Fruit fly (Drosophila melanogaster): Measurements from ENCODE around the gene CG8031.
A peak's percentile ranks its signal among the peaks of the same experiment; 100 is the strongest.

CG8031 gene

DNA sequence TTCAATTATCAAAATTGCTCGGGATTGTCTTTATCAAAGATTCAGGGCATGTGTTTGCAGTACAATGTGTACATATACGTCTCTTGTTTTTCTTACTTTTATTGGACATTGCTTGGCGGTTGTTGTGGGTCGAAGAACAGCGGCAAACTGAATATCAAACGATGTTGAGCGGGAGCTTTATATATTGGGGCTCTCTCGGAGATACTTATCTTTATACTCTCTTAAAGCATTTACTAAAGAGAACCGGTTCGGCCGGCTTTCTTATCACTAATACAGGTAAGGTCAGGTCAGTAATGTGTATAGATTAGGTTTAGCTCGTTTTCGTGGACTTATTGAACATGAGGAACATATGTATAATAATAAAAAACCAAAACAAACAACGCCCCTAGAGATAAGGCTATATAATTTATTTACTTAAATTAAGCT is 40.2 kb upstream of the CG8031 start, which contains the start of gene CG7966 (continued):
- TF ChIP-seq CG3847 (GFP tag; IDR thresholded peaks at IDR 0.05) (no peak), CG9609 (GFP tag; optimal IDR thresholded peaks at IDR 0.05) (no peak), Hmx (GFP tag; optimal IDR thresholded peaks at IDR 0.05) (no peak), ro (GFP tag; IDR thresholded peaks at IDR 0.05) (no peak), h (optimal IDR thresholded peaks at IDR 0.05) (no peak), CG12104 (GFP tag; optimal IDR thresholded peaks at IDR 0.05) (no peak), Adf1 (GFP tag; IDR thresholded peaks at IDR 0.05) (peak; percentile 26; the same call in 1 of the 2 replicates), ssp (GFP tag; IDR thresholded peaks at IDR 0.05) (no peak), tll (GFP tag; optimal IDR thresholded peaks at IDR 0.05) (no peak), CG7963 (GFP tag; IDR thresholded peaks at IDR 0.05; ENCODE audit: partially characterized antibody) (no peak), Dfd (GFP tag; optimal IDR thresholded peaks at IDR 0.05) (no peak), pros (GFP tag; optimal IDR thresholded peaks at IDR 0.05) (no peak), CG4404 (GFP tag; IDR thresholded peaks at IDR 0.05) (no peak), mirr (GFP tag; optimal IDR thresholded peaks at IDR 0.05) (peak; percentile 85), CG13123 (GFP tag; optimal IDR thresholded peaks at IDR 0.05) (no peak), salm (tag; optimal IDR thresholded peaks at IDR 0.05) (peak; percentile 10), lilli (GFP tag; optimal IDR thresholded peaks at IDR 0.05) (no peak), twi (tag; optimal IDR thresholded peaks at IDR 0.05) (no peak), CG4820 (GFP tag; optimal IDR thresholded peaks at IDR 0.05) (no peak), otp (GFP tag; IDR thresholded peaks at IDR 0.05) (0 out of 3 replicates have a peak, but pooled peaks have one; percentile 41), CG6175 (GFP tag; IDR thresholded peaks at IDR 0.05) (no peak), CG7987 (GFP tag; optimal IDR thresholded peaks at IDR 0.05) (peak; percentile 52), CG2678 (tag; optimal IDR thresholded peaks at IDR 0.05) (no peak), CG18619 (GFP tag; optimal IDR thresholded peaks at IDR 0.05) (no peak), cad (GFP tag; optimal IDR thresholded peaks at IDR 0.05) (no peak), CG13775 (GFP tag; optimal IDR thresholded peaks at IDR 0.05) (no peak), fd96Cb (tag; optimal IDR thresholded peaks at IDR 0.05) (no peak), CG11696 (GFP tag; IDR thresholded peaks at IDR 0.05) (no peak), bbx (GFP tag; IDR thresholded peaks at IDR 0.05; ENCODE audit: partially characterized antibody) (peak; percentile 37; the same call in 1 of the 2 replicates), gro (GFP tag; optimal IDR thresholded peaks at IDR 0.05) (no peak), CG10147 (GFP tag; optimal IDR thresholded peaks at IDR 0.05) (no peak)

DNA sequence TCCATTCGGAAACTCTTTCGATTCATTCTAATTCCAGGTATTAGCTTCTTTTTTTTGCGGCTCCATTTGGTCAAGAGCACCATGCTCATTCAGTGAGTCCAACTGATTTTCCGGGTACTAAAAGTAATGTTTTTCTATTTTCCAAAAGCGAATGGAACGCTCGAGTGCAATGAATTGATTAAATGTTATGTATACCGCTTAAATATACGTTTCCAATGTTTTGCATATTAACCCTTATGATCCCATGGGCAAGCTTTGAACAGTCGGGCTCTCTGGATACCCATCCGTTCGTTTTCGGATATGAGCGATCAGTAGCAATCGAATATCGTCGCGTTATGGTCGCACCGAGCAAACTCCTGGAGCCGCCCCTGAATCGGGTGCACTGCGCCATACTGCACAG is 36.3 kb upstream of the CG8031 start, which contains the start of gene CG31157:
TSS of gene CG31157 (plus strand) at position 301 of the 400 bp plus-strand sequence.
- no peak for TF ChIP-seq CG4707 (GFP tag; optimal IDR thresholded peaks at IDR 0.05)
- TF ChIP-seq repo (GFP tag; optimal IDR thresholded peaks at IDR 0.05) = no peak
- TF ChIP-seq CG14441 (GFP tag; IDR thresholded peaks at IDR 0.05) = no peak
- no peak for TF ChIP-seq fd64A (GFP tag; optimal IDR thresholded peaks at IDR 0.05)
- no peak for TF ChIP-seq CG34422 (GFP tag; IDR thresholded peaks at IDR 0.05)

DNA sequence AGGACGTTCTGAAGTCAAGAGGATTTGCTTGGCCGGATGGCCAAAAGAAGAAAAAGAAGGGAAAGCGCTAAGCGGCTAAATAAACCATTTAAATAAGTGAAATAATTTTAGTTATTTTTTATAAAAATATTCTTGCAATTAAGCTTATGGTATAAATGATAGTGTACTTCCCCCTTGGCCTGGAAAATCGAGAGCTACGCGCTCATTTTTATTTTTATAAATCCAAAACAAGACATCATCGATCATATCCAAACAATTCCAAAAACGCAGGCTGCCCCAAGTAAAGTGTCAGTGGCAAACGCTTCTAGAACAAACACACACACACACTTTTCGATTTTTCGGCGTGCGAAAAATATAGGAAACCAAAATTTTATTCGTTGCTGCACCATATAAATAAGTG is 33.3 kb upstream of the CG8031 start, which contains the start of gene Hsc70-2:
TSS of gene Hsc70-2 (plus strand) at position 301 of the 400 bp plus-strand sequence.
- TF ChIP-seq CG18599 (GFP tag; optimal IDR thresholded peaks at IDR 0.05) (no peak), CG2678 (tag; optimal IDR thresholded peaks at IDR 0.05) (no peak), Nf-YC (tag; optimal IDR thresholded peaks at IDR 0.05) (no peak), CG16815 (GFP tag; optimal IDR thresholded peaks at IDR 0.05) (no peak), CG11723 (GFP tag; optimal IDR thresholded peaks at IDR 0.05) (no peak), btn (GFP tag; optimal IDR thresholded peaks at IDR 0.05) (no peak), CkIIα-i1 (GFP tag; IDR thresholded peaks at IDR 0.05) (no peak), CG7928 (GFP tag; optimal IDR thresholded peaks at IDR 0.05) (no peak), CG2116 (GFP tag; optimal IDR thresholded peaks at IDR 0.05) (no peak), CG30403 (GFP tag; optimal IDR thresholded peaks at IDR 0.05) (no peak), Hsf (GFP tag; optimal IDR thresholded peaks at IDR 0.05) (no peak), Xbp1 (GFP tag; optimal IDR thresholded peaks at IDR 0.05) (no peak)
